Worm (Caenorhabditis elegans): ENCODE results near the gene T16G1.9.

ce11 chrV:12954261-12954660, 3.6 kb upstream of the T16G1.9 start:
- TF ChIP-seq fos-1 (tag; optimal IDR thresholded peaks at IDR 0.05), result no peak
- no peak for TF ChIP-seq hlh-4 (tag; optimal IDR thresholded peaks at IDR 0.05)
- no peak for TF ChIP-seq aly-2 (tag; optimal IDR thresholded peaks at IDR 0.05)
- no peak for TF ChIP-seq snpc-4 (tag; optimal IDR thresholded peaks at IDR 0.05)
- TF ChIP-seq pqm-1 (tag; optimal IDR thresholded peaks at IDR 0.05), result no peak
- TF ChIP-seq ztf-4 (tag; optimal IDR thresholded peaks at IDR 0.05), result no peak
- TF ChIP-seq nhr-47 (tag; optimal IDR thresholded peaks at IDR 0.05), result no peak
- no peak for TF ChIP-seq fkh-4 (tag; optimal IDR thresholded peaks at IDR 0.05; ENCODE audit: borderline replicate concordance)
- TF ChIP-seq unc-62 (GFP tag; optimal IDR thresholded peaks at IDR 0.05), result no peak
- no peak for TF ChIP-seq Y116A8C.19 (tag; optimal IDR thresholded peaks at IDR 0.05; ENCODE audit: borderline replicate concordance)

Data from whole organism, L1 larva.